Fruit fly (Drosophila melanogaster) whole organism, embryonic: ENCODE data around the gene Lmpt.

Experiments
- Atf-2 ChIP-seq: fragments of 200-800 bp; sonication (Bioruptor generic); optimal IDR thresholded peaks from 2 replicates; lab custom pipeline; 2016; ENCODE audit warnings: missing biosample characterization, missing genetic modification characterization
- BtbVII ChIP-seq: fragments of 200-800 bp; sonication (Bioruptor generic); optimal IDR thresholded peaks from 3 replicates; lab custom pipeline; 2017; ENCODE audit warnings: missing biosample characterization, mild to moderate bottlenecking, missing genetic modification characterization
- Bteb2 ChIP-seq: fragments of 200-800 bp; sonication (Bioruptor generic); optimal IDR thresholded peaks from 2 replicates; lab custom pipeline; 2016; ENCODE audit warnings: missing biosample characterization, missing genetic modification characterization
- C15 ChIP-seq: fragments of 200-800 bp; sonication (Bioruptor generic); IDR thresholded peaks from 3 replicates; pipeline ENCODE4 v1.3.6; 2022; ENCODE audit warnings: missing biosample characterization, missing genetic modification characterization
- CG10147 ChIP-seq: fragments of 200-800 bp; sonication (Bioruptor generic); optimal IDR thresholded peaks from 2 replicates; lab custom pipeline; 2019; ENCODE audit warnings: missing biosample characterization, mild to moderate bottlenecking, missing genetic modification characterization, moderate library complexity
- CG10959 ChIP-seq: fragments of 200-800 bp; sonication (Bioruptor generic); IDR thresholded peaks from 2 replicates; pipeline ENCODE4 v1.3.6; 2022; ENCODE audit warnings: missing biosample characterization, missing genetic modification characterization
- CG12659 ChIP-seq: fragments of 200-800 bp; sonication (Bioruptor generic); optimal IDR thresholded peaks from 3 replicates; lab custom pipeline; 2017; ENCODE audit warnings: mild to moderate bottlenecking, missing biosample characterization, missing genetic modification reagents, missing genetic modification characterization
- CG16779 ChIP-seq: fragments of 200-800 bp; sonication (Bioruptor generic); IDR thresholded peaks from 2 replicates; pipeline ENCODE4 v1.3.6; 2022; ENCODE audit warnings: missing biosample characterization, missing genetic modification characterization
- CG17568 ChIP-seq: fragments of 200-800 bp; sonication (Bioruptor generic); optimal IDR thresholded peaks from 2 replicates; lab custom pipeline; 2018; ENCODE audit warnings: missing biosample characterization, mild to moderate bottlenecking, missing genetic modification characterization, moderate library complexity
- CG2202 ChIP-seq: fragments of 200-800 bp; sonication (Bioruptor generic); optimal IDR thresholded peaks from 2 replicates; lab custom pipeline; 2018; ENCODE audit warnings: missing biosample characterization, mild to moderate bottlenecking, missing genetic modification characterization
- CG31441 ChIP-seq: fragments of 200-800 bp; sonication (Bioruptor generic); IDR thresholded peaks from 2 replicates; pipeline ENCODE4 v1.3.6; 2022; ENCODE audit warnings: missing biosample characterization, missing genetic modification characterization
- CG32772 ChIP-seq: fragments of 200-800 bp; sonication (Bioruptor generic); IDR thresholded peaks from 2 replicates; pipeline ENCODE4 v1.3.6; 2022; ENCODE audit warnings: missing biosample characterization, missing genetic modification characterization
- CG4617 ChIP-seq: fragments of 200-800 bp; sonication (Bioruptor generic); optimal IDR thresholded peaks from 3 replicates; lab custom pipeline; 2016; ENCODE audit warnings: missing biosample characterization, missing genetic modification characterization, borderline replicate concordance
- CG4730 ChIP-seq: fragments of 200-800 bp; sonication (Bioruptor generic); IDR thresholded peaks from 2 replicates; pipeline ENCODE4 v1.3.6; 2022; ENCODE audit warnings: missing biosample characterization, missing genetic modification characterization
- CG4820 ChIP-seq: fragments of 200-800 bp; sonication (Bioruptor generic); optimal IDR thresholded peaks from 3 replicates; lab custom pipeline; 2016; ENCODE audit warnings: missing biosample characterization, missing genetic modification characterization
- CG5180 ChIP-seq: fragments of 200-800 bp; sonication (Bioruptor generic); optimal IDR thresholded peaks from 3 replicates; lab custom pipeline; 2017; ENCODE audit warnings: missing biosample characterization, missing genetic modification characterization, mild to moderate bottlenecking, moderate library complexity, missing genetic modification reagents
- CG5953 ChIP-seq: fragments of 200-800 bp; sonication (Bioruptor generic); IDR thresholded peaks from 2 replicates; pipeline ENCODE4 v1.3.6; 2022; ENCODE audit warnings: missing biosample characterization, missing genetic modification characterization
- CG6683 ChIP-seq: fragments of 200-800 bp; sonication (Bioruptor generic); optimal IDR thresholded peaks from 2 replicates; lab custom pipeline; 2017; ENCODE audit warnings: missing biosample characterization, mild to moderate bottlenecking, missing genetic modification characterization, missing genetic modification reagents
- CG7556 ChIP-seq: fragments of 200-800 bp; sonication (Bioruptor generic); optimal IDR thresholded peaks from 2 replicates; lab custom pipeline; 2017; ENCODE audit warnings: missing biosample characterization, mild to moderate bottlenecking, missing genetic modification characterization
- CG8388 ChIP-seq: fragments of 200-800 bp; sonication (Bioruptor generic); optimal IDR thresholded peaks from 2 replicates; lab custom pipeline; 2019; ENCODE audit warnings: missing biosample characterization, mild to moderate bottlenecking, missing genetic modification characterization, moderate library complexity
- Doc3 ChIP-seq: fragments of 200-800 bp; sonication (Bioruptor generic); IDR thresholded peaks from 3 replicates; pipeline ENCODE4 v1.3.6; 2022; ENCODE audit warnings: missing biosample characterization, missing genetic modification characterization; ENCODE audit not compliant: partially characterized antibody
- ERR ChIP-seq: fragments of 200-800 bp; sonication (Bioruptor generic); optimal IDR thresholded peaks from 2 replicates; lab custom pipeline; 2016; ENCODE audit warnings: missing biosample characterization, missing genetic modification characterization
- Gsc ChIP-seq: fragments of 200-800 bp; sonication (Bioruptor generic); IDR thresholded peaks from 2 replicates; pipeline ENCODE4 v1.3.6; 2022; ENCODE audit warnings: missing biosample characterization, missing genetic modification characterization
- HLH3B ChIP-seq: fragments of 200-800 bp; sonication (Bioruptor generic); IDR thresholded peaks from 2 replicates; pipeline ENCODE4 v1.3.6; 2022; ENCODE audit warnings: missing biosample characterization, missing genetic modification characterization
- HmgD ChIP-seq: fragments of 200-800 bp; sonication (Bioruptor generic); optimal IDR thresholded peaks from 3 replicates; lab custom pipeline; 2016; ENCODE audit warnings: missing biosample characterization, missing genetic modification characterization
- Lpt ChIP-seq: fragments of >200 bp; optimal IDR thresholded peaks from 2 replicates; lab custom pipeline; 2018; ENCODE audit warnings: missing biosample characterization, missing genetic modification characterization
- Nf-YC ChIP-seq: fragments of 200-800 bp; optimal IDR thresholded peaks from 3 replicates; lab custom pipeline; 2019; ENCODE audit warnings: missing biosample characterization, mild to moderate bottlenecking, missing genetic modification characterization, moderate library complexity
- Opbp ChIP-seq: fragments of 200-800 bp; sonication (Bioruptor generic); IDR thresholded peaks from 3 replicates; pipeline ENCODE4 v1.3.6; 2022; ENCODE audit warnings: missing biosample characterization, missing genetic modification characterization; ENCODE audit not compliant: partially characterized antibody
- Poxn ChIP-seq: fragments of 200-800 bp; sonication (Bioruptor generic); IDR thresholded peaks from 2 replicates; pipeline ENCODE4 v1.3.6; 2022; ENCODE audit warnings: missing biosample characterization, missing genetic modification characterization
- Ravus ChIP-seq: fragments of 200-800 bp; sonication (Bioruptor generic); IDR thresholded peaks from 2 replicates; pipeline ENCODE4 v1.3.6; 2022; ENCODE audit warnings: missing biosample characterization, missing genetic modification characterization
- Xbp1 ChIP-seq: fragments of 200-800 bp; sonication (Bioruptor generic); optimal IDR thresholded peaks from 3 replicates; lab custom pipeline; 2016; ENCODE audit warnings: missing biosample characterization, mild to moderate bottlenecking, missing genetic modification characterization
- Xrp1 ChIP-seq: fragments of 200-800 bp; sonication (Bioruptor generic); IDR thresholded peaks from 2 replicates; pipeline ENCODE4 v1.3.6; 2022; ENCODE audit warnings: missing biosample characterization, missing genetic modification characterization
- bsh ChIP-seq, 2 experiments: fragments of 200-800 bp; sonication (Bioruptor generic); optimal IDR thresholded peaks; 2 replicates each; lab custom pipeline; 2017 to 2018; ENCODE audit warnings: mild to moderate bottlenecking in 2 of 2, missing biosample characterization in 2 of 2, missing genetic modification characterization in 2 of 2, moderate library complexity in 1 of 2
- dati ChIP-seq: fragments of 200-800 bp; sonication (Bioruptor generic); IDR thresholded peaks from 2 replicates; pipeline ENCODE4 v1.3.6; 2022; ENCODE audit warnings: missing biosample characterization, missing genetic modification characterization
- gsb-n ChIP-seq: fragments of 200-800 bp; sonication (Bioruptor generic); optimal IDR thresholded peaks from 3 replicates; lab custom pipeline; 2018; ENCODE audit warnings: missing biosample characterization, mild to moderate bottlenecking, missing genetic modification characterization
- jing ChIP-seq: fragments of 200-800 bp; sonication (Bioruptor generic); optimal IDR thresholded peaks from 2 replicates; lab custom pipeline; 2018; ENCODE audit warnings: missing biosample characterization, mild to moderate bottlenecking, missing genetic modification characterization
- lilli ChIP-seq: fragments of 200-800 bp; sonication (Bioruptor generic); optimal IDR thresholded peaks from 3 replicates; lab custom pipeline; 2016; ENCODE audit warnings: missing biosample characterization, missing genetic modification characterization
- mld ChIP-seq: fragments of 200-800 bp; sonication (Bioruptor generic); IDR thresholded peaks from 3 replicates; pipeline ENCODE4 v1.3.6; 2022; ENCODE audit warnings: missing biosample characterization, missing genetic modification characterization; ENCODE audit not compliant: partially characterized antibody
- onecut ChIP-seq: fragments of 200-800 bp; sonication (Bioruptor generic); IDR thresholded peaks from 2 replicates; pipeline ENCODE4 v1.3.6; 2022; ENCODE audit warnings: missing biosample characterization, missing genetic modification characterization
- peb ChIP-seq: fragments of 200-800 bp; sonication (Bioruptor generic); IDR thresholded peaks from 2 replicates; pipeline ENCODE4 v1.3.6; 2022; ENCODE audit warnings: missing biosample characterization, missing genetic modification characterization
- pho ChIP-seq: fragments of 200-800 bp; sonication (Bioruptor generic); optimal IDR thresholded peaks from 2 replicates; lab custom pipeline; 2016; ENCODE audit warnings: missing biosample characterization, missing genetic modification characterization
- pita ChIP-seq: fragments of 200-800 bp; sonication (Bioruptor generic); optimal IDR thresholded peaks from 2 replicates; lab custom pipeline; 2017; ENCODE audit warnings: missing biosample characterization, mild to moderate bottlenecking, missing genetic modification characterization
- row ChIP-seq: fragments of 200-800 bp; sonication (Bioruptor generic); IDR thresholded peaks from 3 replicates; pipeline ENCODE4 v1.3.6; 2022; ENCODE audit warnings: missing biosample characterization, missing genetic modification characterization
- run ChIP-seq: fragments of 200-800 bp; sonication (Bioruptor generic); optimal IDR thresholded peaks from 3 replicates; lab custom pipeline; 2018; ENCODE audit warnings: missing biosample characterization, mild to moderate bottlenecking, missing genetic modification characterization
- sens-2 ChIP-seq: fragments of 200-800 bp; sonication (Bioruptor generic); IDR thresholded peaks from 2 replicates; pipeline ENCODE4 v1.3.6; 2022; ENCODE audit warnings: missing biosample characterization, missing genetic modification characterization
- so ChIP-seq: fragments of 200-800 bp; sonication (Bioruptor generic); IDR thresholded peaks from 3 replicates; pipeline ENCODE4 v1.3.6; 2022; ENCODE audit warnings: missing biosample characterization, missing genetic modification characterization
- sob ChIP-seq: fragments of 200-800 bp; sonication (Bioruptor generic); IDR thresholded peaks from 2 replicates; pipeline ENCODE4 v1.3.6; 2022; ENCODE audit warnings: missing biosample characterization, missing genetic modification characterization
- tin ChIP-seq: fragments of 200-800 bp; sonication (Bioruptor generic); optimal IDR thresholded peaks from 3 replicates; lab custom pipeline; 2016; ENCODE audit warnings: missing biosample characterization, missing genetic modification characterization
- unpg ChIP-seq: fragments of 200-800 bp; sonication (Bioruptor generic); optimal IDR thresholded peaks from 3 replicates; lab custom pipeline; 2018; ENCODE audit warnings: missing biosample characterization, mild to moderate bottlenecking, missing genetic modification characterization, moderate library complexity
- wdn ChIP-seq: fragments of 200-800 bp; sonication (Bioruptor generic); IDR thresholded peaks from 2 replicates; pipeline ENCODE4 v1.3.6; 2022; ENCODE audit warnings: missing biosample characterization, missing genetic modification characterization
- zen ChIP-seq: fragments of 200-800 bp; sonication (Bioruptor generic); optimal IDR thresholded peaks from 3 replicates; lab custom pipeline; 2018; ENCODE audit warnings: missing biosample characterization, mild to moderate bottlenecking, missing genetic modification characterization, moderate library complexity
- zf30C ChIP-seq: fragments of 200-800 bp; sonication (Bioruptor generic); optimal IDR thresholded peaks from 3 replicates; lab custom pipeline; 2018; ENCODE audit warnings: missing biosample characterization, mild to moderate bottlenecking, missing genetic modification characterization

Lmpt gene

DNA sequence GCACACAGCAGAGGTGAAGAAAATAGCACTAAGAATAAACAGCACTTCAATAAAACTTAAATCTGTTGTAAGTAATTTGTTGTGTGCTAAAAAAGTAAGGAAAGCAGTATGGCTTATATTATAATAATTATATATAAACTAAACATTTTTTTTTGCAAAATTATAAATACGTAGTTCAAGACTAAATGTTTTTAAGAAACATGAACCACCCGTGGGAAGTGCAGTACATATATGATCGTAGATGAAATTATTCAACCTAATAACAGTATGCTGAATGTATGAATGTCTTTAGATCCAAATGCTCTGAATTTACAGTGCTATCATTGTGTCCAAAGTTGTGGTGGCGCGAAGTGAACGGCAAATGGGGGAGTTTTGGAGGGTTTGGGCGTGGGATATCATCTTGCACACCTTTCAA lies 5.6 kb downstream of the Lmpt start (continued):
- TF ChIP-seq CG10959 (no peak), CG6683 (peak; percentile 11), lilli (GFP tag; lab: Kevin White, UChicago) (no peak), bsh (GFP tag; optimal IDR thresholded peaks at IDR 0.05; lab: Kevin White, UChicago) (no peak), CG4730 (GFP tag; lab: Robert Waterston, UW) (no peak), CG10147 (peak; percentile 39), CG8388 (GFP tag; lab: Kevin White, UChicago) (peak; percentile 14), HLH3B (GFP tag; lab: Robert Waterston, UW) (no peak), CG5180 (GFP tag; lab: Kevin White, UChicago) (no peak), mld (no peak), unpg (GFP tag; lab: Kevin White, UChicago) (peak; percentile 32), run (tag; lab: Kevin White, UChicago) (no peak), pita (no peak), Gsc (GFP tag; lab: Robert Waterston, UW) (no peak), onecut (GFP tag; lab: Robert Waterston, UW) (no peak), peb (GFP tag; lab: Robert Waterston, UW) (no peak), CG17568 (no peak), sens-2 (GFP tag; lab: Robert Waterston, UW) (no peak), wdn (no peak), Ravus (GFP tag; lab: Robert Waterston, UW) (no peak), tin (no peak), Nf-YC (tag; lab: Kevin White, UChicago) (no peak), CG4820 (GFP tag; lab: Kevin White, UChicago) (no peak), ERR (GFP tag; lab: Kevin White, UChicago) (no peak), CG7556 (GFP tag; lab: Kevin White, UChicago) (peak; percentile 75), Opbp (GFP tag; lab: Robert Waterston, UW) (no peak), jing (no peak), CG5953 (GFP tag; lab: Robert Waterston, UW) (no peak), Bteb2 (GFP tag; lab: Kevin White, UChicago) (no peak), dati (GFP tag; lab: Robert Waterston, UW) (no peak), Xbp1 (GFP tag; lab: Kevin White, UChicago) (peak; percentile 8), zen (no peak), CG31441 (GFP tag; lab: Robert Waterston, UW) (peak; percentile 53; the same call in 1 of the 2 replicates), Atf-2 (no peak), HmgD (GFP tag; lab: Kevin White, UChicago) (no peak), BtbVII (peak; percentile 31), CG2202 (tag; lab: Kevin White, UChicago) (no peak), Doc3 (GFP tag; lab: Robert Waterston, UW) (no peak), gsb-n (tag; lab: Kevin White, UChicago) (no peak), Xrp1 (no peak), CG4617 (GFP tag; lab: Kevin White, UChicago) (no peak), so (GFP tag; lab: Robert Waterston, UW) (no peak), pho (GFP tag; lab: Kevin White, UChicago) (no peak), sob (GFP tag; lab: Robert Waterston, UW) (no peak), CG32772 (GFP tag; lab: Robert Waterston, UW) (no peak), CG16779 (GFP tag; lab: Robert Waterston, UW) (no peak), zf30C (GFP tag; lab: Kevin White, UChicago) (no peak), CG12659 (GFP tag; lab: Kevin White, UChicago) (peak; percentile 9), Poxn (no peak), Lpt (GFP tag; lab: Kevin White, UChicago) (no peak), C15 (no peak), row (GFP tag; lab: Robert Waterston, UW) (peak; percentile 29; the same call in 1 of the 3 replicates)
